Worm (Caenorhabditis elegans): ENCODE measurements around the gene wsp-1.

DNA sequence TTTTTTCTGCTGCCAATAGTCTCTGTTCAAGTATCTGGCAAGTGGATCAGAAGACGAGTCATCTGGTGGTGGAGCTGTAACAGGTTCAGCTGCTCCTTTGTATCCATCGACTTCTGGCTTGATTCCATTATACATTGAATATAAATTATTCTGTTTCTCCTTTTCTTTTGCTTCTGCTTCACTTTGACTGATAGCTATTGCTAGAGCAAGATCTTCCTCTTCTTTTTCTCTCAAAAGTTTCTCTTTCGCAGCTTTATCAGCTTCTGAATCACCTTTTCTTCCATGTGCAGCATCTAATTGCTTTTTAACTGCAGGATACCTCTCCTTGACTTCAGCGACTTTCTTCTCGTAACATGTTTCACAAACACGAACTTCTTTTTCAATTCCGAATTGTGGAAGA lies 4.8 kb upstream of the wsp-1 start:
- no peak for TF ChIP-seq lin-15B (tag; optimal IDR thresholded peaks at IDR 0.05)
- no peak for TF ChIP-seq efl-3 (GFP tag; optimal IDR thresholded peaks at IDR 0.05)
- TF ChIP-seq nhr-90 (tag; optimal IDR thresholded peaks at IDR 0.05; ENCODE audit: poor library complexity), result no peak
- TF ChIP-seq ama-1 (optimal IDR thresholded peaks at IDR 0.05), result no peak
- no peak for TF ChIP-seq efl-1 (optimal IDR thresholded peaks at IDR 0.05)
- TF ChIP-seq efl-1 (GFP tag; optimal IDR thresholded peaks at IDR 0.05 in 1 of 2), result peak in 1 of 2 experiments; percentile 43
- TF ChIP-seq nhr-11 (tag; optimal IDR thresholded peaks at IDR 0.05), result no peak
- no peak for TF ChIP-seq unc-130 (tag; optimal IDR thresholded peaks at IDR 0.05)
- TF ChIP-seq mdl-1 (tag; optimal IDR thresholded peaks at IDR 0.05), result no peak
- no peak for TF ChIP-seq fkh-10 (GFP tag; optimal IDR thresholded peaks at IDR 0.05)
- TF ChIP-seq nhr-28 (tag; optimal IDR thresholded peaks at IDR 0.05), result no peak
- no peak for TF ChIP-seq lin-39 (tag; optimal IDR thresholded peaks at IDR 0.05)
- TF ChIP-seq pag-3 (tag; optimal IDR thresholded peaks at IDR 0.05; ENCODE audit: borderline replicate concordance, insufficient read depth), result no peak
- TF ChIP-seq nhr-237 (tag; optimal IDR thresholded peaks at IDR 0.05), result no peak
